Worm (Caenorhabditis elegans) whole organism, L2 larva: ENCODE measurements around the gene F17C8.9.

Experiments
- ama-1 ChIP-seq: fragments of 150-350 bp; optimal IDR thresholded peaks from 2 replicates; lab custom pipeline; 2018; ENCODE audit warnings: inconsistent platforms
- elt-3 ChIP-seq: sonication (generic microtip); optimal IDR thresholded peaks from 2 replicates; lab custom pipeline; 2017; ENCODE audit warnings: missing biosample characterization, missing genetic modification characterization
- fos-1 ChIP-seq: fragments of 150-350 bp; optimal IDR thresholded peaks from 2 replicates; lab custom pipeline; 2014; ENCODE audit warnings: missing biosample characterization, missing genetic modification characterization
- lin-13 ChIP-seq: fragments of 150-350 bp; optimal IDR thresholded peaks from 2 replicates; lab custom pipeline; 2014; ENCODE audit warnings: missing biosample characterization, missing genetic modification reagents, missing genetic modification characterization
- lsy-2 ChIP-seq, 2 experiments: fragments of 150-350 bp in 1 of 2; sonication (generic microtip) in 1 of 2; optimal IDR thresholded peaks; 2 replicates each; lab custom pipeline; 2014 to 2017; ENCODE audit warnings: missing biosample characterization in 2 of 2, missing genetic modification characterization in 2 of 2
- mbf-1 ChIP-seq: sonication (generic microtip); optimal IDR thresholded peaks from 2 replicates; lab custom pipeline; 2017; ENCODE audit warnings: missing biosample characterization, missing genetic modification characterization
- mdl-1 ChIP-seq, 2 experiments: fragments of 150-350 bp in 1 of 2; sonication (generic microtip) in 1 of 2; optimal IDR thresholded peaks; 2 replicates each; lab custom pipeline; 2017; ENCODE audit warnings: missing biosample characterization in 2 of 2, missing genetic modification characterization in 2 of 2
- nhr-237 ChIP-seq: fragments of 150-350 bp; optimal IDR thresholded peaks from 2 replicates; lab custom pipeline; 2014; ENCODE audit warnings: missing biosample characterization, missing genetic modification characterization
- peb-1 ChIP-seq: fragments of 150-350 bp; optimal IDR thresholded peaks from 2 replicates; lab custom pipeline; 2014; ENCODE audit warnings: missing biosample characterization, missing genetic modification characterization
- sma-3 ChIP-seq: sonication (generic microtip); optimal IDR thresholded peaks from 2 replicates; lab custom pipeline; 2016; ENCODE audit warnings: missing genetic modification reagents, missing genetic modification characterization, missing compliant biosample characterization
- snpc-4 ChIP-seq: fragments of 150-350 bp; optimal IDR thresholded peaks from 2 replicates; lab custom pipeline; 2014; ENCODE audit warnings: missing biosample characterization, missing genetic modification characterization
- unc-62 ChIP-seq: fragments of 150-350 bp; optimal IDR thresholded peaks from 2 replicates; lab custom pipeline; 2014; ENCODE audit warnings: missing biosample characterization, missing genetic modification reagents, missing genetic modification characterization

- TF ChIP-seq lin-13, result no peak
- TF ChIP-seq unc-62 (GFP tag; lab: Kevin White, UChicago), result no peak
- no peak for TF ChIP-seq peb-1 (tag; lab: Kevin White, UChicago)
- no peak for TF ChIP-seq elt-3 (tag; lab: Kevin White, UChicago)
- TF ChIP-seq nhr-237 (tag; lab: Kevin White, UChicago), result no peak
- no peak for TF ChIP-seq mbf-1
- TF ChIP-seq mdl-1 (tag; optimal IDR thresholded peaks at IDR 0.05; lab: Kevin White, UChicago), result no peak
- TF ChIP-seq fos-1 (tag; lab: Kevin White, UChicago), result no peak
- TF ChIP-seq snpc-4 (tag; lab: Kevin White, UChicago), result no peak
- no peak for TF ChIP-seq ama-1 (lab: Kevin White, UChicago)
- TF ChIP-seq lsy-2 (tag; optimal IDR thresholded peaks at IDR 0.05; lab: Kevin White, UChicago), result no peak
- no peak for TF ChIP-seq sma-3
Measured at ce11 chrIII:4748666-4749065, 14.5 kb downstream of the F17C8.9 start.
